Worm (Caenorhabditis elegans) whole organism, L1 larva: ENCODE data around the gene irld-3.

Experiments used
- egl-27 ChIP-seq, 2 experiments: fragments of 150-350 bp in 1 of 2; sonication (generic microtip); optimal IDR thresholded peaks; 3 replicates each; lab custom pipeline; 2017 to 2018; ENCODE audit warnings: missing biosample characterization in 2 of 2, missing genetic modification characterization in 2 of 2, missing genetic modification reagents in 2 of 2
- pqm-1 ChIP-seq: sonication (generic microtip); optimal IDR thresholded peaks from 3 replicates; lab custom pipeline; 2017; ENCODE audit warnings: missing biosample characterization, missing genetic modification characterization
- sox-4 ChIP-seq: sonication (generic microtip); optimal IDR thresholded peaks from 2 replicates; lab custom pipeline; 2016; ENCODE audit warnings: missing genetic modification characterization, missing compliant biosample characterization

DNA sequence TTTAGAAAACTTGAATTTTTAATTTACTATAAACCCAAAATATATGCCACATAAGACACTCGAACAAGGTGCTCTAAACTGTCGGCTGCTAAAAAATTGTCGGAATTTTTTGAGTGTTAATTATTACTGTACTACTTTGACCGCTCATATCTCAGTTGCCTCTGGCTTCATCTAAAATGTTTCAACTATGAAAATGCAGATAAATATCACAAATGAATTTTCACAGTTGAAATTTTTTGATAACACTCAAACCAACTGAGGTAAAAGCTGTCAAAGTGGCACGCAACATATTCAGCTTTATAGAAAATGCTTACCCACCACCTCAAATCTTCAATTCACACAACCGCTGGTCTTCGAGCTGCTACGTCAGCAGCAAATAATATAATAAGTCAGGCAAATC is 49.6 kb downstream of the irld-3 start, which contains the start of gene acs-21:
- TF ChIP-seq sox-4 (tag; lab: Kevin White, UChicago): no peak
- no peak for TF ChIP-seq egl-27 (tag; optimal IDR thresholded peaks at IDR 0.05; lab: Kevin White, UChicago)
- TF ChIP-seq pqm-1: no peak
